Worm (Caenorhabditis elegans) whole organism, late embryonic: ENCODE measurements around the gene orc-5.

Experiments
- C08G9.2 ChIP-seq: sonication (generic microtip); optimal IDR thresholded peaks from 2 replicates; lab custom pipeline; 2016; ENCODE audit warnings: mild to moderate bottlenecking, missing genetic modification characterization, moderate library complexity, missing compliant biosample characterization
- C38D4.7 ChIP-seq: fragments of 200-800 bp; sonication (Bioruptor generic); optimal IDR thresholded peaks from 2 replicates; lab custom pipeline; 2018; ENCODE audit warnings: mild to moderate bottlenecking, missing genetic modification characterization, moderate library complexity, missing compliant biosample characterization
- ahr-1 ChIP-seq: sonication (generic microtip); optimal IDR thresholded peaks from 2 replicates; lab custom pipeline; 2016; ENCODE audit warnings: missing genetic modification characterization, missing compliant biosample characterization
- ceh-14 ChIP-seq: sonication (generic microtip); optimal IDR thresholded peaks from 2 replicates; lab custom pipeline; 2016; ENCODE audit warnings: missing genotype, missing genetic modification characterization, missing compliant biosample characterization
- ceh-18 ChIP-seq: sonication (generic microtip); optimal IDR thresholded peaks from 2 replicates; lab custom pipeline; 2016; ENCODE audit warnings: missing genetic modification characterization, missing compliant biosample characterization
- ceh-22 ChIP-seq: sonication (generic microtip); optimal IDR thresholded peaks from 2 replicates; lab custom pipeline; 2017; ENCODE audit warnings: missing biosample characterization, missing genetic modification characterization
- ceh-30 ChIP-seq: fragments of 150-350 bp; optimal IDR thresholded peaks from 2 replicates; lab custom pipeline; 2014; ENCODE audit warnings: missing biosample characterization, missing genetic modification characterization
- ceh-9 ChIP-seq: sonication (generic microtip); optimal IDR thresholded peaks from 2 replicates; lab custom pipeline; 2016; ENCODE audit warnings: mild to moderate bottlenecking, missing genetic modification characterization, inconsistent platforms, missing compliant biosample characterization
- che-1 ChIP-seq: sonication (generic microtip); optimal IDR thresholded peaks from 2 replicates; lab custom pipeline; 2016; ENCODE audit warnings: mild to moderate bottlenecking, missing genetic modification characterization, missing compliant biosample characterization
- dmd-4 ChIP-seq: sonication (generic microtip); optimal IDR thresholded peaks from 2 replicates; lab custom pipeline; 2016; ENCODE audit warnings: borderline replicate concordance, missing genetic modification characterization, missing compliant biosample characterization
- fkh-6 ChIP-seq: sonication (generic microtip); optimal IDR thresholded peaks from 2 replicates; lab custom pipeline; 2016; ENCODE audit warnings: missing genetic modification characterization, missing compliant biosample characterization
- gmeb-2 ChIP-seq: sonication (generic microtip); optimal IDR thresholded peaks from 2 replicates; lab custom pipeline; 2016; ENCODE audit warnings: missing genetic modification characterization, inconsistent platforms, missing compliant biosample characterization
- hlh-15 ChIP-seq: sonication (generic microtip); optimal IDR thresholded peaks from 2 replicates; lab custom pipeline; 2016; ENCODE audit warnings: missing genetic modification characterization, missing compliant biosample characterization
- hlh-30 ChIP-seq: sonication (generic microtip); optimal IDR thresholded peaks from 2 replicates; lab custom pipeline; 2017; ENCODE audit warnings: antibody characterized with exemption, missing genetic modification characterization, missing compliant biosample characterization; ENCODE audit not compliant: insufficient read depth
- hlh-6 ChIP-seq: sonication (generic microtip); optimal IDR thresholded peaks from 2 replicates; lab custom pipeline; 2016; ENCODE audit warnings: missing genotype, missing genetic modification characterization, missing compliant biosample characterization
- hlh-8 ChIP-seq: sonication (generic microtip); optimal IDR thresholded peaks from 2 replicates; lab custom pipeline; 2016; ENCODE audit warnings: missing genotype, missing genetic modification characterization, missing compliant biosample characterization
- lim-6 ChIP-seq: sonication (generic microtip); optimal IDR thresholded peaks from 2 replicates; lab custom pipeline; 2016; ENCODE audit warnings: missing genetic modification characterization, missing compliant biosample characterization
- lin-11 ChIP-seq: fragments of 200-800 bp; sonication (Bioruptor generic); optimal IDR thresholded peaks from 2 replicates; lab custom pipeline; 2018; ENCODE audit warnings: mild to moderate bottlenecking, missing genetic modification characterization, missing compliant biosample characterization
- mec-3 ChIP-seq: sonication (generic microtip); optimal IDR thresholded peaks from 2 replicates; lab custom pipeline; 2016; ENCODE audit warnings: borderline replicate concordance, missing genetic modification characterization, missing compliant biosample characterization
- nhr-11 ChIP-seq: fragments of 150-350 bp; optimal IDR thresholded peaks from 2 replicates; lab custom pipeline; 2014; ENCODE audit warnings: missing biosample characterization, missing genetic modification characterization
- npax-4 ChIP-seq: sonication (generic microtip); optimal IDR thresholded peaks from 2 replicates; lab custom pipeline; 2016; ENCODE audit warnings: missing genetic modification characterization, missing compliant biosample characterization
- odd-2 ChIP-seq: sonication (generic microtip); optimal IDR thresholded peaks from 2 replicates; lab custom pipeline; 2017; ENCODE audit warnings: antibody characterized with exemption, mild to moderate bottlenecking, missing genetic modification characterization, missing compliant biosample characterization
- pat-9 ChIP-seq: fragments of 200-800 bp; sonication (Bioruptor generic); optimal IDR thresholded peaks from 2 replicates; lab custom pipeline; 2018; ENCODE audit warnings: mild to moderate bottlenecking, missing genetic modification characterization, moderate library complexity, missing compliant biosample characterization
- pha-2 ChIP-seq: sonication (generic microtip); optimal IDR thresholded peaks from 2 replicates; lab custom pipeline; 2017; ENCODE audit warnings: mild to moderate bottlenecking, missing genetic modification characterization, missing compliant biosample characterization
- pha-4 ChIP-seq: fragments of 150-350 bp; optimal IDR thresholded peaks from 2 replicates; lab custom pipeline; 2018; ENCODE audit warnings: missing biosample characterization, missing genetic modification reagents, missing genetic modification characterization
- pqm-1 ChIP-seq: sonication (generic microtip); optimal IDR thresholded peaks from 2 replicates; lab custom pipeline; 2016; ENCODE audit warnings: missing genetic modification characterization, missing compliant biosample characterization
- pros-1 ChIP-seq: fragments of 150-350 bp; optimal IDR thresholded peaks from 2 replicates; lab custom pipeline; 2014; ENCODE audit warnings: missing biosample characterization, missing genetic modification reagents, missing genetic modification characterization
- ref-2 ChIP-seq: sonication (generic microtip); optimal IDR thresholded peaks from 2 replicates; lab custom pipeline; 2016; ENCODE audit warnings: missing genetic modification characterization, missing compliant biosample characterization
- rnt-1 ChIP-seq: sonication (generic microtip); optimal IDR thresholded peaks from 2 replicates; lab custom pipeline; 2016; ENCODE audit warnings: missing genetic modification characterization, missing compliant biosample characterization
- sdc-2 ChIP-seq: sonication (generic microtip); optimal IDR thresholded peaks from 2 replicates; lab custom pipeline; 2016; ENCODE audit warnings: missing genotype, missing genetic modification characterization, missing compliant biosample characterization
- sox-2 ChIP-seq: fragments of 200-800 bp; sonication (Bioruptor generic); IDR thresholded peaks from 2 replicates; pipeline ENCODE4 v1.3.6; 2022; ENCODE audit warnings: missing genetic modification reagents, missing genetic modification characterization, missing compliant biosample characterization
- sox-4 ChIP-seq: sonication (generic microtip); optimal IDR thresholded peaks from 2 replicates; lab custom pipeline; 2017; ENCODE audit warnings: mild to moderate bottlenecking, missing genetic modification characterization, inconsistent platforms, missing compliant biosample characterization
- syd-9 ChIP-seq: sonication (generic microtip); optimal IDR thresholded peaks from 2 replicates; lab custom pipeline; 2016; ENCODE audit warnings: mild to moderate bottlenecking, missing genetic modification characterization, moderate library complexity, missing compliant biosample characterization
- tbx-7 ChIP-seq: sonication (generic microtip); optimal IDR thresholded peaks from 2 replicates; lab custom pipeline; 2016; ENCODE audit warnings: missing genotype, missing genetic modification characterization, missing compliant biosample characterization
- unc-3 ChIP-seq, 2 experiments: fragments of 200-800 bp in 1 of 2; sonication (Bioruptor generic) in 1 of 2; sonication (generic microtip) in 1 of 2; conservative IDR thresholded peaks in 1 of 2; optimal IDR thresholded peaks in 1 of 2; 2 replicates each; pipeline versions ENCODE4 v1.3.6 to Lab custom; 2016 to 2022; ENCODE audit warnings: missing compliant biosample characterization in 2 of 2, missing genetic modification characterization in 2 of 2, missing genetic modification reagents in 1 of 2
- unc-55 ChIP-seq: sonication (generic microtip); optimal IDR thresholded peaks from 2 replicates; lab custom pipeline; 2017; ENCODE audit warnings: missing biosample characterization, missing genetic modification reagents, missing genetic modification characterization

orc-5 gene

DNA sequence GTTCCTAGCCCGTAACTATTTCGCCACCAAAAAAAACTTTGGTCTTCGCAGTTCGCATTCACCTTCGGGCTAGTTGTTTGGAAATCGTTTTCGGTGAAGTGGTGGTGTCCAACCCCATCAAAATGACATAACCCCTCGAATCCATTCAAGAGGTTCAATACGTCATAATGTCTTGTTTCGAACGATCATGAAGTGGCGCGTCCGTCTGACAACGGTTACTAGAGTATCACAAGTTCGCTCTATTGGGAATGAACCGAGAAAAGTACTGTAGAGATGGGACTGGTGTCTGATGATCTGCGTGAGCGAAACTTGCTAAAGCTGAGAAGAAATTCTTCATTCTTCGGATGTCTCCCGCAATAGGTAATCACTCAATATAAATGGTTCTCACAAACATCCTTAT, 6.7 kb downstream of the orc-5 start, which contains the start of gene ZC168.2:
Gene ZC168.2 (plus strand): TSS at position 301 of the 400 bp plus-strand sequence.
- TF ChIP-seq pha-4 (tag; lab: Kevin White, UChicago) = no peak
- no peak for TF ChIP-seq ceh-9 (tag; lab: Kevin White, UChicago)
- no peak for TF ChIP-seq pros-1 (tag; lab: Kevin White, UChicago)
- no peak for TF ChIP-seq gmeb-2 (tag; lab: Kevin White, UChicago)
- TF ChIP-seq hlh-6 = no peak
- TF ChIP-seq sox-2 = no peak
- TF ChIP-seq lin-11 (tag; lab: Kevin White, UChicago) = no peak
- TF ChIP-seq C08G9.2 (tag; lab: Kevin White, UChicago) = no peak
- TF ChIP-seq nhr-11 (tag; lab: Kevin White, UChicago) = no peak
- TF ChIP-seq tbx-7 (tag; lab: Kevin White, UChicago) = no peak
- TF ChIP-seq unc-55 = no peak
- no peak for TF ChIP-seq sox-4 (tag; lab: Kevin White, UChicago)
- no peak for TF ChIP-seq lim-6 (tag; lab: Kevin White, UChicago)
- no peak for TF ChIP-seq ceh-30 (tag; lab: Kevin White, UChicago)
- no peak for TF ChIP-seq pat-9 (tag; lab: Kevin White, UChicago)
- no peak for TF ChIP-seq rnt-1 (tag; lab: Kevin White, UChicago)
- no peak for TF ChIP-seq C38D4.7
- TF ChIP-seq ref-2 (tag; lab: Kevin White, UChicago) = no peak
- TF ChIP-seq ahr-1 = no peak

DNA sequence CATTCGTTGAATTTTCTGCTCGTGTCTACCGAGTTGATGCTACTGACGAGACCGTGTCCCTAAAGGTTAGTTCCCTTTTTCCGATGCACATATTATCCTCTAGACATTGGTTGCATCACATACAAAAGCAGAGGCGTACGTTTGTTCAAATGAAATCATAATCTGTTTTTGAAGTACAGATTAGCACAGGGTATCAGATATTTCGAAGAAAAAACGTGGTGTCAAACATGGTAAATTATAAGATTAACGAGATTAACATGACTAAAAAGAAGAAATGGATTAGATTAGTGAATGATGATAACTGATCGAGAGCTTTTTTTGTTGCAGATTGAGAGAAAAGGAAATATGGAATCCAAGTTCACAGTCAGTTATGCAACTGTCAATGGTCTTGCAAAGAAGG, 15.5 kb downstream of the orc-5 start:
- no peak for TF ChIP-seq hlh-8
- no peak for TF ChIP-seq ceh-9 (tag; lab: Kevin White, UChicago)
- TF ChIP-seq unc-3 (GFP tag; conservative IDR thresholded peaks at IDR 0.05; lab: Robert Waterston, UW) = no peak
- no peak for TF ChIP-seq unc-3 (tag; optimal IDR thresholded peaks at IDR 0.05; lab: Kevin White, UChicago)
- TF ChIP-seq hlh-15 (tag; lab: Kevin White, UChicago) = no peak
- TF ChIP-seq odd-2 (tag; lab: Kevin White, UChicago) = no peak
- TF ChIP-seq lim-6 (tag; lab: Kevin White, UChicago) = no peak
- no peak for TF ChIP-seq gmeb-2 (tag; lab: Kevin White, UChicago)
- TF ChIP-seq unc-55 = no peak
- TF ChIP-seq che-1 = no peak
- no peak for TF ChIP-seq lin-11 (tag; lab: Kevin White, UChicago)

DNA sequence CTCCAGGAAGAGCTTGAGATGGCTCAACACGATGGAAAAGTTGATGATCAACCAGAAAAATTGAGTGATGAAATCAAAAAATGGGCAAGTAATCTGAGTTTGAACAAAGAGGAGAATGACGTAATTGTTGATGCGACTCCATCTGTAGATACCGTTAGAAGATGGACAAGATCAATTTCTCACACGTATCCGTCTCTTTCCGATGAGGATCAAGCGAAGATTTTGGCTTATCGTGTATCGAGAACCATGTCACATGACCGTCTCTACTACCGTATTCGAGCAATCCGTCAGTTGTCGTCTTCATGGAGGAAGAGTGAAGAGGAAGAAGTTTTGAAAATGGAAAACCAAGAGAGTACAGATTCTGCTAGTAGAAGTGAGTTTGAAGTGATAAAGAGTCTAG, 16.3 kb downstream of the orc-5 start:
- TF ChIP-seq sdc-2 (tag; lab: Kevin White, UChicago) (no peak), hlh-30 (peak; percentile 38), npax-4 (no peak), ceh-18 (tag; lab: Kevin White, UChicago) (no peak)

DNA sequence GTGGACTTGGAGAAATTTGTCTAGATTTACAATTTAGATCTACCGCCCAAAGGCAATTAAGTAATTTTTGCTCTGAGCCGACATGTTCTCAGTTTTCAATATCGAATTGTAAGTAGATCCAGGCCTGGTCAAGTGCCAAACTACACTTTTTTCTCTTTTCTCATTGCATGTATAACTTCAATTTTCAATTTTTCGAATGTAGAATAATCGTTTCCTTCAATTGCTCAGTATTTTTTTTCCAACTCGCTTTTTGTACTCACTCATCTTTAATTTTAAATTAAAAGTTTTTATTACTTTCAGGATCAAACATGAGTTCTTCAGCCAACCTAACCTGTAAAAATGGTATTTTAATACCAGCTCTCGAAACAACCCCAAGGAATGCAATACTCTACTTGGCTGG, 18.0 kb downstream of the orc-5 start, which contains the start of gene ncx-3:
Gene ncx-3 (plus strand): TSS at position 301 of the 400 bp plus-strand sequence.
- TF ChIP-seq hlh-30 (no peak), unc-3 (GFP tag; conservative IDR thresholded peaks at IDR 0.05; lab: Robert Waterston, UW) (no peak), unc-3 (tag; optimal IDR thresholded peaks at IDR 0.05; lab: Kevin White, UChicago) (no peak), syd-9 (no peak), pha-2 (tag; lab: Kevin White, UChicago) (no peak), mec-3 (tag; lab: Kevin White, UChicago) (no peak), dmd-4 (tag; lab: Kevin White, UChicago) (no peak), ceh-22 (tag; lab: Kevin White, UChicago) (no peak), pha-4 (tag; lab: Kevin White, UChicago) (no peak), ceh-14 (tag; lab: Kevin White, UChicago) (no peak), che-1 (no peak), pqm-1 (tag; lab: Kevin White, UChicago) (no peak), fkh-6 (tag; lab: Kevin White, UChicago) (no peak)
